Fruit fly (Drosophila melanogaster) whole organism, embryonic: Measurements from ENCODE around the gene CG2224.

ENCODE experiments used
- ATbp ChIP-seq: fragments of 200-800 bp; sonication (Bioruptor generic); optimal IDR thresholded peaks from 2 replicates; lab custom pipeline; 2017; ENCODE audit warnings: missing biosample characterization, mild to moderate bottlenecking, missing genetic modification characterization, missing genetic modification reagents
- Blimp-1 ChIP-seq: fragments of 200-800 bp; sonication (Bioruptor generic); optimal IDR thresholded peaks from 3 replicates; lab custom pipeline; 2018; ENCODE audit warnings: missing biosample characterization, missing genetic modification characterization, mild to moderate bottlenecking, moderate library complexity, missing genetic modification reagents
- CG13123 ChIP-seq: fragments of 200-800 bp; sonication (Bioruptor generic); optimal IDR thresholded peaks from 2 replicates; lab custom pipeline; 2016; ENCODE audit warnings: missing biosample characterization, missing genetic modification characterization
- CG13624 ChIP-seq: fragments of 200-800 bp; sonication (Bioruptor generic); optimal IDR thresholded peaks from 2 replicates; lab custom pipeline; 2016; ENCODE audit warnings: missing biosample characterization, missing genetic modification characterization
- CG14710 ChIP-seq: fragments of 200-800 bp; sonication (Bioruptor generic); optimal IDR thresholded peaks from 3 replicates; lab custom pipeline; 2019; ENCODE audit warnings: missing biosample characterization, mild to moderate bottlenecking, missing genetic modification characterization, moderate library complexity
- CG15696 ChIP-seq: fragments of 200-800 bp; sonication (Bioruptor generic); optimal IDR thresholded peaks from 2 replicates; lab custom pipeline; 2019; ENCODE audit warnings: missing biosample characterization, mild to moderate bottlenecking, missing genetic modification characterization, moderate library complexity
- CG1647 ChIP-seq: fragments of 200-800 bp; sonication (Bioruptor generic); optimal IDR thresholded peaks from 3 replicates; lab custom pipeline; 2016; ENCODE audit warnings: missing biosample characterization, missing genetic modification characterization
- CG16815 ChIP-seq: fragments of 200-800 bp; sonication (Bioruptor generic); optimal IDR thresholded peaks from 3 replicates; lab custom pipeline; 2017; ENCODE audit warnings: missing biosample characterization, mild to moderate bottlenecking, missing genetic modification characterization
- CG1792 ChIP-seq: fragments of 200-800 bp; sonication (Bioruptor generic); optimal IDR thresholded peaks from 2 replicates; lab custom pipeline; 2016; ENCODE audit warnings: missing biosample characterization, missing genetic modification characterization
- CG2129 ChIP-seq: fragments of 200-800 bp; sonication (Bioruptor generic); IDR thresholded peaks from 2 replicates; pipeline ENCODE4 v1.3.6; 2022; ENCODE audit warnings: missing biosample characterization, missing genetic modification characterization; ENCODE audit not compliant: partially characterized antibody
- CG31365 ChIP-seq: fragments of 200-800 bp; sonication (Bioruptor generic); optimal IDR thresholded peaks from 2 replicates; lab custom pipeline; 2018; ENCODE audit warnings: missing biosample characterization, mild to moderate bottlenecking, missing genetic modification characterization
- CG33213 ChIP-seq: fragments of 200-800 bp; sonication (Bioruptor generic); optimal IDR thresholded peaks from 3 replicates; lab custom pipeline; 2016; ENCODE audit warnings: missing biosample characterization, missing genetic modification characterization
- CG4730 ChIP-seq: fragments of 200-800 bp; sonication (Bioruptor generic); IDR thresholded peaks from 2 replicates; pipeline ENCODE4 v1.3.6; 2022; ENCODE audit warnings: missing biosample characterization, missing genetic modification characterization
- CG6175 ChIP-seq: fragments of 200-800 bp; sonication (Bioruptor generic); IDR thresholded peaks from 3 replicates; pipeline ENCODE4 v1.3.6; 2022; ENCODE audit warnings: missing biosample characterization, missing genetic modification characterization
- CG6683 ChIP-seq: fragments of 200-800 bp; sonication (Bioruptor generic); optimal IDR thresholded peaks from 2 replicates; lab custom pipeline; 2017; ENCODE audit warnings: missing biosample characterization, mild to moderate bottlenecking, missing genetic modification characterization, missing genetic modification reagents
- CG7372 ChIP-seq: fragments of 200-800 bp; sonication (Bioruptor generic); IDR thresholded peaks from 2 replicates; pipeline ENCODE4 v1.3.6; 2022; ENCODE audit warnings: missing biosample characterization, missing genetic modification characterization
- CG8290 ChIP-seq, 3 experiments: fragments of 200-800 bp; sonication (Bioruptor generic); optimal IDR thresholded peaks; 2 replicates each; lab custom pipeline; 2016 to 2019; ENCODE audit warnings: missing biosample characterization in 3 of 3, missing genetic modification characterization in 3 of 3, mild to moderate bottlenecking in 2 of 3, moderate library complexity in 1 of 3
- CG8359 ChIP-seq: fragments of 200-800 bp; sonication (Bioruptor generic); optimal IDR thresholded peaks from 2 replicates; lab custom pipeline; 2017; ENCODE audit warnings: missing biosample characterization, mild to moderate bottlenecking, missing genetic modification characterization, borderline replicate concordance
- CG9932 ChIP-seq: fragments of 200-800 bp; sonication (Bioruptor generic); IDR thresholded peaks from 2 replicates; pipeline ENCODE4 v1.3.6; 2022; ENCODE audit warnings: missing biosample characterization, missing genetic modification characterization
- Deaf1 ChIP-seq: fragments of 200-800 bp; optimal IDR thresholded peaks from 3 replicates; lab custom pipeline; 2019; ENCODE audit warnings: missing biosample characterization, mild to moderate bottlenecking, missing genetic modification characterization, moderate library complexity
- Fer1 ChIP-seq: fragments of 200-800 bp; sonication (Bioruptor generic); optimal IDR thresholded peaks from 2 replicates; lab custom pipeline; 2017; ENCODE audit warnings: missing biosample characterization, mild to moderate bottlenecking, missing genetic modification characterization
- GATAe ChIP-seq: fragments of 200-800 bp; sonication (Bioruptor generic); conservative IDR thresholded peaks from 2 replicates; pipeline ENCODE4 v1.3.6; 2022; ENCODE audit warnings: missing biosample characterization, missing genetic modification characterization
- HLH4C ChIP-seq: fragments of 200-800 bp; sonication (Bioruptor generic); IDR thresholded peaks from 3 replicates; pipeline ENCODE4 v1.3.6; 2022; ENCODE audit warnings: missing biosample characterization, missing genetic modification characterization; ENCODE audit not compliant: partially characterized antibody
- HLH54F ChIP-seq: fragments of 200-800 bp; sonication (Bioruptor generic); optimal IDR thresholded peaks from 3 replicates; lab custom pipeline; 2016; ENCODE audit warnings: missing biosample characterization, missing genetic modification characterization
- HmgD ChIP-seq: fragments of 200-800 bp; sonication (Bioruptor generic); optimal IDR thresholded peaks from 3 replicates; lab custom pipeline; 2016; ENCODE audit warnings: missing biosample characterization, missing genetic modification characterization
- Hmr ChIP-seq: fragments of 200-800 bp; sonication (Bioruptor generic); optimal IDR thresholded peaks from 3 replicates; lab custom pipeline; 2017; ENCODE audit warnings: mild to moderate bottlenecking, missing biosample characterization, missing genetic modification reagents, missing genetic modification characterization
- Jarid2 ChIP-seq: fragments of 200-800 bp; sonication (Bioruptor generic); optimal IDR thresholded peaks from 3 replicates; lab custom pipeline; 2017; ENCODE audit warnings: mild to moderate bottlenecking, missing biosample characterization, missing genetic modification reagents, missing genetic modification characterization
- Med ChIP-seq: fragments of 200-800 bp; sonication (Bioruptor generic); peaks from one replicate; lab custom pipeline; 2016; ENCODE audit warnings: missing biosample characterization, missing genetic modification characterization, mild to moderate bottlenecking, inconsistent platforms, moderate library complexity
- Meics ChIP-seq: fragments of 200-800 bp; sonication (Bioruptor generic); optimal IDR thresholded peaks from 2 replicates; lab custom pipeline; 2017; ENCODE audit warnings: missing biosample characterization, mild to moderate bottlenecking, missing genetic modification characterization
- Mes4 ChIP-seq: fragments of 200-800 bp; sonication (Bioruptor generic); optimal IDR thresholded peaks from 2 replicates; lab custom pipeline; 2016; ENCODE audit warnings: missing biosample characterization, missing genetic modification characterization
- NC2α ChIP-seq: fragments of 200-800 bp; sonication (Bioruptor generic); optimal IDR thresholded peaks from 2 replicates; lab custom pipeline; 2016; ENCODE audit warnings: missing biosample characterization, missing genetic modification characterization
- NFAT ChIP-seq: fragments of 200-800 bp; sonication (Bioruptor generic); IDR thresholded peaks from 2 replicates; pipeline ENCODE4 v1.3.6; 2022; ENCODE audit warnings: missing biosample characterization, missing genetic modification characterization
- Optix ChIP-seq: fragments of 200-800 bp; sonication (Bioruptor generic); IDR thresholded peaks from 3 replicates; pipeline ENCODE4 v1.3.6; 2022; ENCODE audit warnings: missing biosample characterization, missing genetic modification characterization
- PHDP ChIP-seq: fragments of 200-800 bp; sonication (Bioruptor generic); optimal IDR thresholded peaks from 3 replicates; lab custom pipeline; 2018; ENCODE audit warnings: missing biosample characterization, mild to moderate bottlenecking, missing genetic modification characterization, moderate library complexity
- Tbp ChIP-seq: fragments of >200 bp; optimal IDR thresholded peaks from 2 replicates; lab custom pipeline; 2018; ENCODE audit warnings: missing biosample characterization, missing genetic modification characterization
- ap ChIP-seq: fragments of 200-800 bp; sonication (Bioruptor generic); IDR thresholded peaks from 2 replicates; pipeline ENCODE4 v1.3.6; 2022; ENCODE audit warnings: missing biosample characterization, missing genetic modification characterization
- bbx ChIP-seq: fragments of 200-800 bp; sonication (Bioruptor generic); IDR thresholded peaks from 2 replicates; pipeline ENCODE4 v1.3.6; 2022; ENCODE audit warnings: missing biosample characterization, missing genetic modification characterization; ENCODE audit not compliant: partially characterized antibody
- bcd ChIP-seq: fragments of 200-800 bp; sonication (Bioruptor generic); optimal IDR thresholded peaks from 2 replicates; lab custom pipeline; 2017; ENCODE audit warnings: missing biosample characterization, mild to moderate bottlenecking, missing genetic modification characterization
- bigmax ChIP-seq: fragments of 200-800 bp; sonication (Bioruptor generic); optimal IDR thresholded peaks from 2 replicates; lab custom pipeline; 2018; ENCODE audit warnings: missing biosample characterization, mild to moderate bottlenecking, missing genetic modification characterization
- croc ChIP-seq: fragments of 200-800 bp; sonication (Bioruptor generic); conservative IDR thresholded peaks from 3 replicates; pipeline ENCODE4 v1.3.6; 2022; ENCODE audit warnings: missing biosample characterization, missing genetic modification characterization
- cwo ChIP-seq: fragments of 200-800 bp; sonication (Bioruptor generic); optimal IDR thresholded peaks from 3 replicates; lab custom pipeline; 2017; ENCODE audit warnings: missing biosample characterization, missing genetic modification characterization, mild to moderate bottlenecking, moderate library complexity, missing genetic modification reagents
- lilli ChIP-seq: fragments of 200-800 bp; sonication (Bioruptor generic); optimal IDR thresholded peaks from 3 replicates; lab custom pipeline; 2016; ENCODE audit warnings: missing biosample characterization, missing genetic modification characterization
- lov ChIP-seq, 2 experiments: fragments of 200-800 bp in 1 of 2; fragments of >200 bp in 1 of 2; sonication (Bioruptor generic) in 1 of 2; IDR thresholded peaks in 1 of 2; optimal IDR thresholded peaks in 1 of 2; 2 replicates in 1 of 2; 3 replicates in 1 of 2; pipeline versions ENCODE4 v1.3.6 to Lab custom; 2017 to 2022; ENCODE audit warnings: missing biosample characterization in 1 of 2, missing genetic modification characterization in 1 of 2
- pros ChIP-seq: fragments of 200-800 bp; sonication (Bioruptor generic); optimal IDR thresholded peaks from 3 replicates; lab custom pipeline; 2019; ENCODE audit warnings: missing biosample characterization, mild to moderate bottlenecking, missing genetic modification characterization, moderate library complexity
- pzg ChIP-seq: fragments of 200-800 bp; sonication (Bioruptor generic); optimal IDR thresholded peaks from 3 replicates; lab custom pipeline; 2018; ENCODE audit warnings: missing biosample characterization, mild to moderate bottlenecking, missing genetic modification characterization, moderate library complexity
- slbo ChIP-seq: fragments of 200-800 bp; sonication (Bioruptor generic); IDR thresholded peaks from 2 replicates; pipeline ENCODE4 v1.3.6; 2022; ENCODE audit warnings: missing biosample characterization, missing genetic modification characterization
- sna ChIP-seq: fragments of 200-800 bp; sonication (Bioruptor generic); IDR thresholded peaks from 2 replicates; pipeline ENCODE4 v1.3.6; 2022; ENCODE audit warnings: missing biosample characterization, missing genetic modification characterization; ENCODE audit not compliant: partially characterized antibody
- ttk ChIP-seq: fragments of 200-800 bp; sonication (Bioruptor generic); IDR thresholded peaks from 2 replicates; pipeline ENCODE4 v2.1.2; 2022; ENCODE audit warnings: missing biosample characterization, missing genetic modification characterization
- wor ChIP-seq: fragments of 200-800 bp; sonication (Bioruptor generic); IDR thresholded peaks from 2 replicates; pipeline ENCODE4 v1.3.6; 2022; ENCODE audit warnings: missing biosample characterization, missing genetic modification characterization

The CG2224 gene

DNA sequence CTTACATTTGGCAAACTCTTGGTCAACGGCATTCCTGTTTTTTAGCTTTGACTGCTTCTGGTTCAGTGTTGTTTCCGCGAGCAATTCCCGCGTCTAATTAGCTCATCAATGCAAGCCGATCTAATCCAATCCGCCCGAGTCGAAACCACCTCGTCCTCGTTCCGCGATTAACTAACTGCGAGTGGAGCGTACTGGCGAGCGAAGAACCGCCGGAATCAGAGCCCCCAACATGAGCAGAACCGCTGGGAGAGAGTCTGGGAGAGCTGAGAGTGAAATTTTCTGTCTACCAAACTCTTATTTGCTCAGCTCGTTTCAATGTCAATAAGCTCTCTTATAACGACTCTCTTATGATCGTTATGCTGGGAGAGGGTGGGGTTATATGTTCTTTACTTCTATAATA, 8.9 kb downstream of the CG2224 start (continued):
- peak; percentile 25; the same call in 1 of the 2 replicates for TF ChIP-seq CG7372 (GFP tag; lab: Robert Waterston, UW)
- TF ChIP-seq pros (GFP tag; lab: Kevin White, UChicago): no peak
- TF ChIP-seq Meics (GFP tag; lab: Kevin White, UChicago): peak; percentile 76
- no peak for TF ChIP-seq ap (GFP tag; lab: Robert Waterston, UW)
- peak; percentile 48 for TF ChIP-seq bigmax (GFP tag; lab: Kevin White, UChicago)
- TF ChIP-seq Optix: no peak
- peak; percentile 14; the same call in 1 of the 2 replicates for TF ChIP-seq ttk (GFP tag; lab: Robert Waterston, UW)
- peak; percentile 31; the same call in 1 of the 2 replicates for TF ChIP-seq wor (GFP tag; lab: Robert Waterston, UW)
- peak; percentile 76 for TF ChIP-seq NC2α (GFP tag; lab: Kevin White, UChicago)
- TF ChIP-seq croc (GFP tag; lab: Robert Waterston, UW): no peak; the same call in 2 of the 3 replicates
- peak; percentile 85 for TF ChIP-seq PHDP (tag; lab: Kevin White, UChicago)
- peak; percentile 87 for TF ChIP-seq CG1647 (GFP tag; lab: Kevin White, UChicago)
- TF ChIP-seq Mes4 (GFP tag; lab: Kevin White, UChicago): peak; percentile 79
- peak; percentile 90 for TF ChIP-seq CG1792 (GFP tag; lab: Kevin White, UChicago)
- peak; percentile 20 for TF ChIP-seq CG16815
- TF ChIP-seq Med (GFP tag; lab: Kevin White, UChicago): peak; percentile 98
- TF ChIP-seq GATAe (GFP tag; lab: Robert Waterston, UW): no peak
- TF ChIP-seq lov (optimal IDR thresholded peaks at IDR 0.05; lab: Kevin White, UChicago): no peak
- TF ChIP-seq lov (GFP tag; IDR thresholded peaks at IDR 0.05; lab: Robert Waterston, UW): peak; percentile 90
- TF ChIP-seq CG13624: peak; percentile 63
- no peak; the same call in 1 of the 2 replicates for TF ChIP-seq CG4730 (GFP tag; lab: Robert Waterston, UW)
- TF ChIP-seq cwo (GFP tag; lab: Kevin White, UChicago): peak; percentile 74
- peak; percentile 49 for TF ChIP-seq lilli (GFP tag; lab: Kevin White, UChicago)
- peak; percentile 81 for TF ChIP-seq slbo
- peak; percentile 72 for TF ChIP-seq CG6683 (GFP tag; lab: Kevin White, UChicago)
- TF ChIP-seq Deaf1 (tag; lab: Kevin White, UChicago): peak; percentile 67
- TF ChIP-seq HLH4C (GFP tag; lab: Robert Waterston, UW): no peak
- TF ChIP-seq Fer1 (GFP tag; lab: Kevin White, UChicago): peak; percentile 83
- TF ChIP-seq Blimp-1: peak; percentile 72
- peak; percentile 46; the same call in 1 of the 3 replicates for TF ChIP-seq CG6175 (GFP tag; lab: Robert Waterston, UW)
- peak; percentile 79 for TF ChIP-seq Jarid2 (GFP tag; lab: Kevin White, UChicago)
- peak; percentile 61 for TF ChIP-seq CG31365 (tag; lab: Kevin White, UChicago)
- peak; percentile 91 for TF ChIP-seq ATbp (GFP tag; lab: Kevin White, UChicago)
- TF ChIP-seq CG33213 (GFP tag; lab: Kevin White, UChicago): peak; percentile 90
- no peak for TF ChIP-seq CG13123 (GFP tag; lab: Kevin White, UChicago)
- no peak for TF ChIP-seq Tbp (GFP tag; lab: Kevin White, UChicago)
- TF ChIP-seq HmgD (GFP tag; lab: Kevin White, UChicago): no peak
- peak; percentile 90 for TF ChIP-seq Hmr (GFP tag; lab: Kevin White, UChicago)
- peak; percentile 79; the same call in 1 of the 2 replicates for TF ChIP-seq NFAT (GFP tag; lab: Robert Waterston, UW)
- no peak for TF ChIP-seq pzg
- peak; percentile 45 for TF ChIP-seq CG15696 (tag; lab: Kevin White, UChicago)
- TF ChIP-seq sna: no peak
- TF ChIP-seq CG8359 (GFP tag; lab: Kevin White, UChicago): peak; percentile 49
- 0 out of 2 replicates have a peak, but pooled peaks have one; percentile 4 for TF ChIP-seq CG9932 (GFP tag; lab: Robert Waterston, UW)
- TF ChIP-seq CG8290 (GFP tag; optimal IDR thresholded peaks at IDR 0.05; lab: Kevin White, UChicago): peak; percentile 77
- TF ChIP-seq CG8290 (tag; optimal IDR thresholded peaks at IDR 0.05; lab: Kevin White, UChicago): peak; percentile 50 to 79
- TF ChIP-seq CG14710 (tag; lab: Kevin White, UChicago): no peak
- no peak for TF ChIP-seq CG2129 (GFP tag; lab: Robert Waterston, UW)
- TF ChIP-seq bbx: no peak
- TF ChIP-seq HLH54F (GFP tag; lab: Kevin White, UChicago): peak; percentile 37
- peak; percentile 78 for TF ChIP-seq bcd (GFP tag; lab: Kevin White, UChicago)
